Worm (Caenorhabditis elegans): ENCODE results near the gene fipr-25.

The fipr-25 gene

ce11 chrV:1955246-1955645, 2.0 kb upstream of the fipr-25 start:
- TF ChIP-seq ceh-16 (tag; optimal IDR thresholded peaks at IDR 0.05) (no peak), unc-39 (tag; optimal IDR thresholded peaks at IDR 0.05) (no peak), sem-4 (tag; optimal IDR thresholded peaks at IDR 0.05) (no peak), skn-1 (tag; optimal IDR thresholded peaks at IDR 0.05) (no peak), Y55F3AM.14 (GFP tag; optimal IDR thresholded peaks at IDR 0.05) (no peak), sma-3 (GFP tag; optimal IDR thresholded peaks at IDR 0.05) (no peak), ZK546.5 (tag; optimal IDR thresholded peaks at IDR 0.05) (no peak), fos-1 (tag; optimal IDR thresholded peaks at IDR 0.05) (no peak), nhr-23 (tag; optimal IDR thresholded peaks at IDR 0.05) (no peak), lin-11 (tag; optimal IDR thresholded peaks at IDR 0.05) (no peak), egl-27 (tag; optimal IDR thresholded peaks at IDR 0.05) (no peak), gmeb-1 (tag; optimal IDR thresholded peaks at IDR 0.05) (no peak), elt-3 (tag; optimal IDR thresholded peaks at IDR 0.05) (no peak), nhr-25 (tag; optimal IDR thresholded peaks at IDR 0.05) (no peak), nhr-77 (tag; optimal IDR thresholded peaks at IDR 0.05) (no peak), F13H6.1 (tag; optimal IDR thresholded peaks at IDR 0.05) (no peak), lsy-2 (tag; optimal IDR thresholded peaks at IDR 0.05) (no peak), snpc-4 (tag; optimal IDR thresholded peaks at IDR 0.05) (no peak), alr-1 (tag; optimal IDR thresholded peaks at IDR 0.05) (no peak), unc-55 (GFP tag; optimal IDR thresholded peaks at IDR 0.05) (no peak)

ce11 chrV:1961453-1961852, 4.2 kb downstream of the fipr-25 start, which contains the start of gene Y40B10B.1:
Gene Y40B10B.1 (minus strand): TSS chrV:1961553.
- TF ChIP-seq nhr-21 (tag; optimal IDR thresholded peaks at IDR 0.05) (no peak), nhr-11 (tag; optimal IDR thresholded peaks at IDR 0.05) (no peak), lin-39 (tag; optimal IDR thresholded peaks at IDR 0.05) (no peak), nhr-25 (tag; optimal IDR thresholded peaks at IDR 0.05) (no peak), sma-3 (GFP tag; optimal IDR thresholded peaks at IDR 0.05) (no peak), mdl-1 (tag; optimal IDR thresholded peaks at IDR 0.05) (no peak), nhr-6 (tag; optimal IDR thresholded peaks at IDR 0.05) (no peak), mbf-1 (tag; optimal IDR thresholded peaks at IDR 0.05) (no peak), aly-2 (tag; optimal IDR thresholded peaks at IDR 0.05) (no peak), gmeb-1 (tag; optimal IDR thresholded peaks at IDR 0.05) (no peak), lin-11 (tag; optimal IDR thresholded peaks at IDR 0.05) (no peak)

DNA sequence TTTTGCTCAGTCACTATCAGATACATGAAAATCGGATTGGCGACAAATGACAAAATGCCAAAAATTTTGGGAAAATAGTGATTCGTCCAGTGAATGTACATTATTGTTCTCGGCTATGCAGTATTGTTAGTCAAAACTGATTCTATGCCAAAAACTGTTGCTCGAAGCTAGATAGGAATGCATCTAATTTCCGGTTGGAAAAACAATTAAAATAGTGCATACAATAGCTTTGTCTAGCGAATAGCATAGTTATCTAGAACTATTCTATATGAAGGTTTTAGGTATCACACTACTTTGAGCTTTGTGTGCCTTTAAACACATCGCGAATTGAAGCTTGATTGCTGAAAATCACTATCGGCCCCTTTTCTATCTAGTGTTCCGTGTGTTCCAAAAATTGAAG, 7.6 kb downstream of the fipr-25 start, which contains the start of gene srj-15:
Gene srj-15, minus strand, starts transcription at position 101 of the 400 bp plus-strand sequence.
- TF ChIP-seq unc-62 (GFP tag; optimal IDR thresholded peaks at IDR 0.05), result no peak
- TF ChIP-seq egl-27 (tag; optimal IDR thresholded peaks at IDR 0.05), result no peak

DNA sequence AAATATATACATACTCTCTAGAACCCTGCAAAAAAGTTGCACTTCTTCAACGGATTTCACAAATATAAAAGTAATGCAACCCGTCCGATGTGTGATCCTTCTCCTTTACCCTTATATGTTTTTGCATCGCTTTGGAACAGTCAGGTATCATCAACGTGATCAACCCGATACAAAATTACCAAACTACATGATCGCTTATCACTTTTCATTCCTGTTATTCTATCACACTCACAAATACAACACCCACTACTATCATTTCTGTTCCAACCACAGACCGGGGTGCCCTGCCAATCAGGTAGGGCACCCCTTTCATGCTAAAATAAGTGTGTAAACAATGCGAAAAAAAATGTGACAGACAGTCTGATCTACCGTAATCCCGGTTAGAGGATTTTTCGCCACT, 9.8 kb downstream of the fipr-25 start:
- no peak for TF ChIP-seq blmp-1 (tag; optimal IDR thresholded peaks at IDR 0.05; ENCODE audit: insufficient read depth)
- TF ChIP-seq nhr-10 (tag; optimal IDR thresholded peaks at IDR 0.05), result no peak
- no peak for TF ChIP-seq peb-1 (tag; optimal IDR thresholded peaks at IDR 0.05)
- no peak for TF ChIP-seq C34F6.9 (tag; optimal IDR thresholded peaks at IDR 0.05)
- TF ChIP-seq dmd-4 (tag; optimal IDR thresholded peaks at IDR 0.05), result no peak
- TF ChIP-seq aly-2 (tag; optimal IDR thresholded peaks at IDR 0.05), result no peak
- TF ChIP-seq sma-9 (GFP tag; optimal IDR thresholded peaks at IDR 0.05), result no peak
- TF ChIP-seq sma-9 (tag; optimal IDR thresholded peaks at IDR 0.05), result no peak
- TF ChIP-seq gmeb-1 (tag; optimal IDR thresholded peaks at IDR 0.05), result no peak
- TF ChIP-seq nhr-129 (tag; optimal IDR thresholded peaks at IDR 0.05), result no peak
- no peak for TF ChIP-seq lin-13 (GFP tag; optimal IDR thresholded peaks at IDR 0.05)
- TF ChIP-seq mdl-1 (tag; optimal IDR thresholded peaks at IDR 0.05), result no peak
- TF ChIP-seq nhr-11 (tag; optimal IDR thresholded peaks at IDR 0.05), result no peak
- TF ChIP-seq unc-62 (GFP tag; optimal IDR thresholded peaks at IDR 0.05), result no peak

ce11 chrV:1968809-1969208, 11.6 kb downstream of the fipr-25 start:
- TF ChIP-seq blmp-1 (tag; optimal IDR thresholded peaks at IDR 0.05; ENCODE audit: insufficient read depth) (no peak), ztf-4 (tag; optimal IDR thresholded peaks at IDR 0.05) (no peak), ztf-11 (tag; optimal IDR thresholded peaks at IDR 0.05) (no peak), elt-1 (tag; optimal IDR thresholded peaks at IDR 0.05) (no peak), lsy-2 (tag; optimal IDR thresholded peaks at IDR 0.05) (no peak), lin-13 (GFP tag; optimal IDR thresholded peaks at IDR 0.05) (no peak), gmeb-1 (tag; optimal IDR thresholded peaks at IDR 0.05) (no peak), mdl-1 (tag; optimal IDR thresholded peaks at IDR 0.05) (no peak), nhr-25 (tag; optimal IDR thresholded peaks at IDR 0.05) (no peak), crh-2 (tag; optimal IDR thresholded peaks at IDR 0.05) (no peak), sma-3 (GFP tag; optimal IDR thresholded peaks at IDR 0.05) (no peak), ZK546.5 (tag; optimal IDR thresholded peaks at IDR 0.05) (no peak), alr-1 (tag; optimal IDR thresholded peaks at IDR 0.05) (no peak), ceh-82 (tag; optimal IDR thresholded peaks at IDR 0.05) (no peak)
